Fruit fly (Drosophila melanogaster): Measurements from ENCODE around the gene Pcp.
A peak's percentile ranks its signal among the peaks of the same experiment; 100 is the strongest.

The Pcp gene

dm6 chr2L:7033100-7033675, 11.7 kb downstream of the Pcp start (continued):
- TF ChIP-seq Mad (GFP tag; optimal IDR thresholded peaks at IDR 0.05) (no peak), CG16813 (GFP tag; IDR thresholded peaks at IDR 0.05; ENCODE audit: partially characterized antibody) (no peak), vnd (GFP tag; IDR thresholded peaks at IDR 0.05; ENCODE audit: partially characterized antibody) (no peak), salm (tag; optimal IDR thresholded peaks at IDR 0.05) (no peak), mirr (GFP tag; optimal IDR thresholded peaks at IDR 0.05) (peak; percentile 15), CG16815 (GFP tag; optimal IDR thresholded peaks at IDR 0.05) (no peak), Hsf (GFP tag; optimal IDR thresholded peaks at IDR 0.05) (peak; percentile 54), tin (GFP tag; optimal IDR thresholded peaks at IDR 0.05) (no peak), CG1603 (tag; optimal IDR thresholded peaks at IDR 0.05) (peak; percentile 45), CG2712 (tag; optimal IDR thresholded peaks at IDR 0.05) (no peak), CG17359 (tag; optimal IDR thresholded peaks at IDR 0.05) (peak; percentile 49), btn (GFP tag; optimal IDR thresholded peaks at IDR 0.05) (no peak), toy (GFP tag; IDR thresholded peaks at IDR 0.05) (no peak), Mes4 (GFP tag; optimal IDR thresholded peaks at IDR 0.05) (no peak), Rx (GFP tag; IDR thresholded peaks at IDR 0.05) (no peak), CG11504 (tag; optimal IDR thresholded peaks at IDR 0.05) (no peak), CG42726 (GFP tag; IDR thresholded peaks at IDR 0.05; ENCODE audit: partially characterized antibody) (no peak), disco-r (GFP tag; optimal IDR thresholded peaks at IDR 0.05) (no peak), tll (GFP tag; optimal IDR thresholded peaks at IDR 0.05) (no peak), HHEX (GFP tag; optimal IDR thresholded peaks at IDR 0.05) (peak; percentile 51), sob (GFP tag; IDR thresholded peaks at IDR 0.05) (peak; percentile 45; the same call in 1 of the 2 replicates), CG17612 (GFP tag; IDR thresholded peaks at IDR 0.05) (no peak), CG8290 (GFP tag; optimal IDR thresholded peaks at IDR 0.05) (no peak), CG8290 (tag; optimal IDR thresholded peaks at IDR 0.05) (peak in 1 of 2 experiments; percentile 81), CG8359 (GFP tag; optimal IDR thresholded peaks at IDR 0.05; ENCODE audit: borderline replicate concordance) (no peak), CG31224 (GFP tag; IDR thresholded peaks at IDR 0.05) (no peak), CG15601 (tag; optimal IDR thresholded peaks at IDR 0.05) (no peak), CG12071 (GFP tag; optimal IDR thresholded peaks at IDR 0.05) (no peak), lbe (GFP tag; optimal IDR thresholded peaks at IDR 0.05) (peak; percentile 47), bsh (GFP tag; optimal IDR thresholded peaks at IDR 0.05) (peak; percentile 26 to 51)

- no peak for TF ChIP-seq CG6654 (GFP tag; optimal IDR thresholded peaks at IDR 0.05)
- TF ChIP-seq bigmax (GFP tag; optimal IDR thresholded peaks at IDR 0.05) = peak; percentile 37
- 0 out of 2 replicates have a peak, but pooled peaks have one; percentile 3 for TF ChIP-seq NFAT (GFP tag; IDR thresholded peaks at IDR 0.05)
- no peak for TF ChIP-seq gem (tag; optimal IDR thresholded peaks at IDR 0.05)
- peak; percentile 18 for TF ChIP-seq CG30403 (GFP tag; optimal IDR thresholded peaks at IDR 0.05)
- TF ChIP-seq CG5245 (GFP tag; optimal IDR thresholded peaks at IDR 0.05) = no peak
- TF ChIP-seq B-H2 (GFP tag; optimal IDR thresholded peaks at IDR 0.05) = no peak
- TF ChIP-seq H15 (GFP tag; IDR thresholded peaks at IDR 0.05) = no peak
- no peak for TF ChIP-seq chn (GFP tag; optimal IDR thresholded peaks at IDR 0.05)
- TF ChIP-seq Nf-YA (GFP tag; IDR thresholded peaks at IDR 0.05) = no peak
- TF ChIP-seq Rfx (GFP tag; IDR thresholded peaks at IDR 0.05) = peak; percentile 43; the same call in 1 of the 2 replicates
- TF ChIP-seq pita (GFP tag; optimal IDR thresholded peaks at IDR 0.05) = no peak
- TF ChIP-seq ind (GFP tag; optimal IDR thresholded peaks at IDR 0.05) = no peak
- no peak for TF ChIP-seq CG1832 (GFP tag; optimal IDR thresholded peaks at IDR 0.05)
- no peak for TF ChIP-seq Dek (tag; optimal IDR thresholded peaks at IDR 0.05)
- no peak for TF ChIP-seq Neu2 (GFP tag; optimal IDR thresholded peaks at IDR 0.05; ENCODE audit: borderline replicate concordance)
- TF ChIP-seq CG34422 (GFP tag; IDR thresholded peaks at IDR 0.05) = no peak
- TF ChIP-seq NC2β (GFP tag; optimal IDR thresholded peaks at IDR 0.05) = peak; percentile 38
- TF ChIP-seq CG3726 (GFP tag; IDR thresholded peaks at IDR 0.05) = no peak
- no peak for TF ChIP-seq lbe (GFP tag; optimal IDR thresholded peaks at IDR 0.05)
- TF ChIP-seq CG12104 (GFP tag; optimal IDR thresholded peaks at IDR 0.05) = no peak
- TF ChIP-seq Poxn (GFP tag; IDR thresholded peaks at IDR 0.05) = no peak
These were observed 16.4 kb downstream of the Pcp start, which contains the start of gene milt for dm6 chr2L:7037773-7038327. Gene milt (plus strand): TSS chr2L:7037823.
